Worm (Caenorhabditis elegans) whole organism, midembryonic: ENCODE measurements around the gene K08D8.6.

Experiments
- klf-2 ChIP-seq: fragments of 200-800 bp; sonication (Bioruptor generic); conservative IDR thresholded peaks from 2 replicates; pipeline ENCODE4 v1.3.6; 2022; ENCODE audit warnings: missing genetic modification reagents, missing genetic modification characterization, missing compliant biosample characterization
- med-1 ChIP-seq: sonication (generic microtip); optimal IDR thresholded peaks from 2 replicates; lab custom pipeline; 2017; ENCODE audit warnings: missing genetic modification characterization, mild to moderate bottlenecking, missing compliant biosample characterization, antibody characterized with exemption, missing genetic modification reagents; ENCODE audit not compliant: insufficient read depth
- ref-1 ChIP-seq: fragments of 200-800 bp; sonication (Bioruptor generic); conservative IDR thresholded peaks from 2 replicates; pipeline ENCODE4 v1.3.6; 2022; ENCODE audit warnings: missing genetic modification reagents, missing genetic modification characterization, missing compliant biosample characterization
- tab-1 ChIP-seq: fragments of 200-800 bp; sonication (Bioruptor generic); IDR thresholded peaks from 2 replicates; pipeline ENCODE4 v1.3.6; 2022; ENCODE audit warnings: missing genetic modification characterization, missing compliant biosample characterization
- ztf-23 ChIP-seq: fragments of 200-800 bp; sonication (Bioruptor generic); IDR thresholded peaks from 2 replicates; pipeline ENCODE4 v1.3.6; 2022; ENCODE audit warnings: missing genetic modification reagents, missing genetic modification characterization, missing compliant biosample characterization
- ztf-29 ChIP-seq: fragments of 200-800 bp; sonication (Bioruptor generic); IDR thresholded peaks from 2 replicates; pipeline ENCODE4 v1.3.6; 2022; ENCODE audit warnings: missing genetic modification reagents, missing genetic modification characterization, missing compliant biosample characterization

DNA sequence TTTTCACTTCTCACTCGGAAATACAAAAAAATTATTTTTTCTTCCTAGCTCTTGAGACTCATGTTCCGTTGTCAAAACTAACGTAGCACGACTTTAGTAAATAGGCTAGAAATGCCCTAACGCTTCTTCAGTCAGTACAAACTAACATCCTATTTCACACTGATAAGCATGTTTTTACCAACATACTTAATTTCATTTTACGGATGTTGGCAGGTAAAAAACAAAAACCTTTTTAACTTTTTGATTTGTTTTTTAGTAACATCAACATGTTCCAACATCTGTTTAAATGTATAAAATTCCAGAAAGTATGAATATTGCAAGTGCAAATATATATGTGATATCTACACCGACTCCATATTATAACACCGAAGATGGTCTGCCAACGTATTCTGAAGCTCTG is 10.0 kb upstream of the K08D8.6 start, which contains the start of gene K08D8.10:
- no peak for TF ChIP-seq ztf-29 (GFP tag; lab: Robert Waterston, UW)
- TF ChIP-seq ref-1 (GFP tag; lab: Robert Waterston, UW): no peak
- TF ChIP-seq med-1 (GFP tag; lab: Kevin White, UChicago): no peak
- no peak for TF ChIP-seq klf-2 (GFP tag; lab: Robert Waterston, UW)
- TF ChIP-seq tab-1 (GFP tag; lab: Robert Waterston, UW): no peak
- TF ChIP-seq ztf-23 (GFP tag; lab: Robert Waterston, UW): no peak
